Worm (Caenorhabditis elegans) whole organism, L4 larva: ENCODE measurements around the gene F13D12.5.

Experiments used
- D1046.2 ChIP-seq: fragments of 200-800 bp; sonication (Bioruptor generic); IDR thresholded peaks from 2 replicates; pipeline ENCODE4 v1.3.6; 2022; ENCODE audit warnings: missing genetic modification characterization, missing compliant biosample characterization
- F26F4.8 ChIP-seq: fragments of 200-800 bp; sonication (Bioruptor generic); conservative IDR thresholded peaks from 2 replicates; pipeline ENCODE4 v1.3.6; 2022; ENCODE audit warnings: missing genetic modification characterization, missing compliant biosample characterization
- F37D6.2 ChIP-seq: sonication (generic microtip); optimal IDR thresholded peaks from 2 replicates; lab custom pipeline; 2016; ENCODE audit warnings: mild to moderate bottlenecking, missing genetic modification characterization, missing compliant biosample characterization
- Y48G9A.11 ChIP-seq: fragments of 200-800 bp; sonication (Bioruptor generic); IDR thresholded peaks from 2 replicates; pipeline ENCODE4 v1.3.6; 2022; ENCODE audit warnings: missing genetic modification reagents, missing genetic modification characterization, missing compliant biosample characterization
- Y5F2A.4 ChIP-seq: fragments of 200-800 bp; sonication (Bioruptor generic); optimal IDR thresholded peaks from 2 replicates; lab custom pipeline; 2018; ENCODE audit warnings: mild to moderate bottlenecking, missing genetic modification characterization, missing compliant biosample characterization
- Y75B8A.6 ChIP-seq: fragments of 200-800 bp; sonication (Bioruptor generic); IDR thresholded peaks from 2 replicates; pipeline ENCODE4 v1.3.6; 2022; ENCODE audit warnings: missing genetic modification reagents, missing genetic modification characterization, missing compliant biosample characterization
- aha-1 ChIP-seq: fragments of 150-350 bp; peaks from one replicate; lab custom pipeline; 2014; ENCODE audit warnings: missing biosample characterization, missing genetic modification characterization
- aly-2 ChIP-seq: sonication (generic microtip); optimal IDR thresholded peaks from 2 replicates; lab custom pipeline; 2018; ENCODE audit warnings: missing biosample characterization, missing genetic modification characterization
- ceh-20 ChIP-seq: fragments of 200-800 bp; sonication (Bioruptor generic); IDR thresholded peaks from 2 replicates; pipeline ENCODE4 v1.3.6; 2022; ENCODE audit warnings: missing genetic modification reagents, missing genetic modification characterization, missing compliant biosample characterization
- ceh-32 ChIP-seq: sonication (generic microtip); optimal IDR thresholded peaks from 2 replicates; lab custom pipeline; 2016; ENCODE audit warnings: mild to moderate bottlenecking, missing genetic modification characterization, missing compliant biosample characterization; ENCODE audit not compliant: poor library complexity
- ceh-82 ChIP-seq: sonication (generic microtip); optimal IDR thresholded peaks from 2 replicates; lab custom pipeline; 2017; ENCODE audit warnings: missing biosample characterization, missing genetic modification characterization
- ces-1 ChIP-seq: fragments of 150-350 bp; sonication (generic microtip); optimal IDR thresholded peaks from 4 replicates; lab custom pipeline; 2014; ENCODE audit warnings: missing biosample characterization, missing genetic modification reagents, missing genetic modification characterization
- cey-2 ChIP-seq: sonication (generic microtip); optimal IDR thresholded peaks from 3 replicates; lab custom pipeline; 2017; ENCODE audit warnings: missing genetic modification characterization, mild to moderate bottlenecking, missing compliant biosample characterization, antibody characterized with exemption, borderline replicate concordance; ENCODE audit not compliant: insufficient read depth
- daf-12 ChIP-seq: fragments of 150-350 bp; optimal IDR thresholded peaks from 2 replicates; lab custom pipeline; 2014; ENCODE audit warnings: missing biosample characterization, missing genetic modification reagents, missing genetic modification characterization
- daf-19 ChIP-seq: fragments of 200-800 bp; sonication (Bioruptor generic); conservative IDR thresholded peaks from 2 replicates; pipeline ENCODE4 v1.3.6; 2022; ENCODE audit warnings: missing genetic modification characterization, missing compliant biosample characterization
- daf-8 ChIP-seq: fragments of 200-800 bp; sonication (Bioruptor generic); IDR thresholded peaks from 2 replicates; pipeline ENCODE4 v1.3.6; 2022; ENCODE audit warnings: missing genetic modification characterization, missing compliant biosample characterization
- dmd-8 ChIP-seq: fragments of 200-800 bp; sonication (Bioruptor generic); IDR thresholded peaks from 2 replicates; pipeline ENCODE4 v1.3.6; 2022; ENCODE audit warnings: missing genetic modification characterization, missing compliant biosample characterization
- dmd-9 ChIP-seq: fragments of 200-800 bp; sonication (Bioruptor generic); IDR thresholded peaks from 2 replicates; pipeline ENCODE4 v1.3.6; 2022; ENCODE audit warnings: missing genetic modification reagents, missing genetic modification characterization, missing compliant biosample characterization
- dpl-1 ChIP-seq: fragments of 150-350 bp; optimal IDR thresholded peaks from 2 replicates; lab custom pipeline; 2014; ENCODE audit warnings: missing biosample characterization, missing genetic modification reagents, missing genetic modification characterization
- dve-1 ChIP-seq: sonication (generic microtip); optimal IDR thresholded peaks from 2 replicates; lab custom pipeline; 2017; ENCODE audit warnings: antibody characterized with exemption, mild to moderate bottlenecking, missing genetic modification characterization, missing compliant biosample characterization; ENCODE audit not compliant: insufficient read depth
- egl-27 ChIP-seq: sonication (generic microtip); optimal IDR thresholded peaks from 3 replicates; lab custom pipeline; 2017; ENCODE audit warnings: missing biosample characterization, missing genetic modification reagents, missing genetic modification characterization
- hlh-11 ChIP-seq: fragments of 200-800 bp; sonication (Bioruptor generic); optimal IDR thresholded peaks from 2 replicates; lab custom pipeline; 2018; ENCODE audit warnings: mild to moderate bottlenecking, missing genetic modification characterization, missing compliant biosample characterization
- hlh-30 ChIP-seq: sonication (generic microtip); optimal IDR thresholded peaks from 2 replicates; lab custom pipeline; 2017; ENCODE audit warnings: antibody characterized with exemption, mild to moderate bottlenecking, missing genetic modification characterization, missing compliant biosample characterization; ENCODE audit not compliant: insufficient read depth
- jun-1 ChIP-seq: fragments of 150-350 bp; optimal IDR thresholded peaks from 2 replicates; lab custom pipeline; 2014; ENCODE audit warnings: missing biosample characterization, missing genetic modification reagents, missing genetic modification characterization
- lim-7 ChIP-seq: fragments of 200-800 bp; sonication (Bioruptor generic); IDR thresholded peaks from 2 replicates; pipeline ENCODE4 v1.3.6; 2022; ENCODE audit warnings: missing genetic modification characterization, missing compliant biosample characterization
- lin-1 ChIP-seq: fragments of 200-800 bp; sonication (Bioruptor generic); IDR thresholded peaks from 2 replicates; pipeline ENCODE4 v1.3.6; 2022; ENCODE audit warnings: missing genetic modification reagents, missing genetic modification characterization, missing compliant biosample characterization
- lin-39 ChIP-seq: fragments of 150-350 bp; optimal IDR thresholded peaks from 2 replicates; lab custom pipeline; 2014; ENCODE audit warnings: missing biosample characterization, missing genetic modification reagents, missing genetic modification characterization
- madf-5 ChIP-seq, 2 experiments: fragments of 200-800 bp; sonication (Bioruptor generic); IDR thresholded peaks; 2 replicates each; pipeline ENCODE4 v1.3.6; 2022; ENCODE audit warnings: missing compliant biosample characterization in 2 of 2, missing genetic modification characterization in 2 of 2
- madf-9 ChIP-seq: fragments of 200-800 bp; sonication (Bioruptor generic); conservative IDR thresholded peaks from 2 replicates; pipeline ENCODE4 v1.3.6; 2022; ENCODE audit warnings: missing genetic modification reagents, missing genetic modification characterization, missing compliant biosample characterization
- mxl-3 ChIP-seq: fragments of 200-800 bp; sonication (Bioruptor generic); optimal IDR thresholded peaks from 2 replicates; lab custom pipeline; 2018; ENCODE audit warnings: mild to moderate bottlenecking, missing genetic modification characterization, missing compliant biosample characterization
- nhr-10 ChIP-seq: fragments of 150-350 bp; optimal IDR thresholded peaks from 2 replicates; lab custom pipeline; 2014; ENCODE audit warnings: missing biosample characterization, missing genetic modification characterization
- nhr-11 ChIP-seq: fragments of 150-350 bp; optimal IDR thresholded peaks from 2 replicates; lab custom pipeline; 2014; ENCODE audit warnings: missing biosample characterization, missing genetic modification characterization
- nhr-237 ChIP-seq: sonication (generic microtip); optimal IDR thresholded peaks from 2 replicates; lab custom pipeline; 2017; ENCODE audit warnings: missing biosample characterization, missing genetic modification characterization
- nhr-25 ChIP-seq: sonication (generic microtip); optimal IDR thresholded peaks from 2 replicates; lab custom pipeline; 2017; ENCODE audit warnings: missing genetic modification characterization, mild to moderate bottlenecking, missing compliant biosample characterization, antibody characterized with exemption, moderate library complexity, borderline replicate concordance; ENCODE audit not compliant: insufficient read depth
- nhr-28 ChIP-seq: fragments of 150-350 bp; optimal IDR thresholded peaks from 2 replicates; lab custom pipeline; 2014; ENCODE audit warnings: missing biosample characterization, missing genetic modification characterization
- nhr-41 ChIP-seq: fragments of 200-800 bp; sonication (Bioruptor generic); IDR thresholded peaks from 2 replicates; pipeline ENCODE4 v1.3.6; 2022; ENCODE audit warnings: missing genetic modification reagents, missing genetic modification characterization, missing compliant biosample characterization
- nhr-48 ChIP-seq: sonication (generic microtip); optimal IDR thresholded peaks from 2 replicates; lab custom pipeline; 2016; ENCODE audit warnings: mild to moderate bottlenecking, missing genetic modification characterization, missing compliant biosample characterization
- nhr-76 ChIP-seq: fragments of 150-350 bp; optimal IDR thresholded peaks from 2 replicates; lab custom pipeline; 2014; ENCODE audit warnings: missing biosample characterization, missing genetic modification characterization
- nhr-77 ChIP-seq: fragments of 150-350 bp; optimal IDR thresholded peaks from 2 replicates; lab custom pipeline; 2014; ENCODE audit warnings: missing biosample characterization, missing genetic modification characterization
- rbr-2 ChIP-seq: sonication (generic microtip); optimal IDR thresholded peaks from 2 replicates; lab custom pipeline; 2016; ENCODE audit warnings: missing genotype, missing genetic modification characterization, missing compliant biosample characterization
- saeg-2 ChIP-seq: fragments of 200-800 bp; sonication (Bioruptor generic); IDR thresholded peaks from 2 replicates; pipeline ENCODE4 v1.3.6; 2022; ENCODE audit warnings: missing genetic modification reagents, missing genetic modification characterization, missing compliant biosample characterization
- sdz-12 ChIP-seq: fragments of 200-800 bp; sonication (Bioruptor generic); optimal IDR thresholded peaks from 2 replicates; lab custom pipeline; 2018; ENCODE audit warnings: mild to moderate bottlenecking, missing genetic modification characterization, missing compliant biosample characterization
- snpc-1.2 ChIP-seq: fragments of 200-800 bp; sonication (Bioruptor generic); IDR thresholded peaks from 2 replicates; pipeline ENCODE4 v1.3.6; 2022; ENCODE audit warnings: missing genetic modification reagents, missing genetic modification characterization, missing compliant biosample characterization
- spr-1 ChIP-seq: sonication (generic microtip); optimal IDR thresholded peaks from 2 replicates; lab custom pipeline; 2016; ENCODE audit warnings: mild to moderate bottlenecking, missing genetic modification characterization, missing compliant biosample characterization
- unc-130 ChIP-seq: sonication (generic microtip); optimal IDR thresholded peaks from 2 replicates; lab custom pipeline; 2016; ENCODE audit warnings: missing genetic modification reagents, missing genetic modification characterization, missing compliant biosample characterization
- unc-62 ChIP-seq, 3 experiments: fragments of 150-350 bp in 1 of 3; sonication (generic microtip); optimal IDR thresholded peaks in 2 of 3; peaks in 1 of 3; 1 replicate in 1 of 3; 2 replicates in 2 of 3; lab custom pipeline; 2014 to 2017; ENCODE audit warnings: missing biosample characterization in 3 of 3, missing genetic modification characterization in 3 of 3, missing genetic modification reagents in 3 of 3, missing genotype in 1 of 3
- zag-1 ChIP-seq: fragments of 150-350 bp; optimal IDR thresholded peaks from 2 replicates; lab custom pipeline; 2014; ENCODE audit warnings: missing biosample characterization, missing genetic modification characterization
- zfp-2 ChIP-seq: sonication (generic microtip); optimal IDR thresholded peaks from 2 replicates; lab custom pipeline; 2016; ENCODE audit warnings: mild to moderate bottlenecking, missing genetic modification characterization, missing compliant biosample characterization
- ztf-7 ChIP-seq: fragments of 150-350 bp; optimal IDR thresholded peaks from 2 replicates; lab custom pipeline; 2014; ENCODE audit warnings: missing biosample characterization, missing genetic modification characterization

Gene F13D12.5

DNA sequence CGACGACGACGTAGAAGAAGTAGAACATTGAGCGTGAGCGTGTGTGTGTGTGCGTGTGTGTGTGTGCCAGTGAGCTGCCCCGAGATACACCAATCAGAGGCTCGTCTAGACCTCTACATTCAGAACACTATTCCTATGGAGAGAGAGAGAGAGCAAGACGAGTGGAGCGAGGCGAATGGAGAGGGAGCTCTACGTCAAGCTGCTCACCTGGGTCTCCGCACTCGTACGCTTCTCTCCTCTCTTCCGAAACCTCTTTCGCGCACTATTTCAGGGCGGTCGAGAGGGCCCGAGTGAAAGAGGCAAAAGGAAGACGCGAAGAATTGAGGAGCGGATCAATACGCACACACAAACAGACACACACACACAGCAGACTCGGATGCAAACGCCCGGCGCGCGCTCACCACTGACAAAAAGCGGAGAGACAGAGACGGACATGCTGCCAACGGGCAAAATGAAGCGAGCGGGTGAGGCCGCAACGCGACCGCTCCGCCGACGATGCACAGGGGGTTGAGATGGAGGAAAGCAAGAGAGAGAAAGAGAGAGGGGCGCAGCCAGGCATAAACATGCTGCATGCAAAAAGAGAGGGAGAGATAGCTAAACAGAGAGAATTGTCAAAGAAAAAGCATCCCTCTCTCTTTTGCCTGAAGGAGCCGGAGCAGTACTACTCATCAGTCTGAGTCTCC is 23.0 kb downstream of the F13D12.5 start:
- TF ChIP-seq rbr-2 (tag; lab: Kevin White, UChicago) = peak; percentile 92
- TF ChIP-seq snpc-1.2 (GFP tag; lab: Robert Waterston, UW) = 0 out of 2 replicates have a peak, but pooled peaks have one; percentile 49
- peak; percentile 10 for TF ChIP-seq nhr-25 (tag; lab: Kevin White, UChicago)
- peak; percentile 78 for TF ChIP-seq nhr-48 (tag; lab: Kevin White, UChicago)
- TF ChIP-seq ces-1 (GFP tag; lab: Kevin White, UChicago) = no peak
- TF ChIP-seq mxl-3 (GFP tag; lab: Kevin White, UChicago) = peak; percentile 79
- peak; percentile 78 for TF ChIP-seq hlh-30 (tag; lab: Kevin White, UChicago)
- TF ChIP-seq jun-1 (tag; lab: Kevin White, UChicago) = peak; percentile 70
- no peak for TF ChIP-seq madf-5 (GFP tag; IDR thresholded peaks at IDR 0.05; lab: Robert Waterston, UW)
- TF ChIP-seq Y5F2A.4 (GFP tag; lab: Kevin White, UChicago) = no peak
- TF ChIP-seq Y75B8A.6 (GFP tag; lab: Robert Waterston, UW) = no peak
- TF ChIP-seq saeg-2 (GFP tag; lab: Robert Waterston, UW) = peak; percentile 67
- no peak for TF ChIP-seq Y48G9A.11
- peak; percentile 63; the same call in 1 of the 2 replicates for TF ChIP-seq ceh-20 (GFP tag; lab: Robert Waterston, UW)
- peak; percentile 33 for TF ChIP-seq nhr-28
- TF ChIP-seq daf-19 = no peak
- TF ChIP-seq nhr-11 (tag; lab: Kevin White, UChicago) = peak; percentile 62
- TF ChIP-seq nhr-77 (tag; lab: Kevin White, UChicago) = peak; percentile 3
- no peak for TF ChIP-seq daf-12
- peak; percentile 88 for TF ChIP-seq spr-1 (tag; lab: Kevin White, UChicago)
- peak; percentile 60 for TF ChIP-seq zag-1
- no peak for TF ChIP-seq unc-130 (GFP tag; lab: Kevin White, UChicago)
- no peak for TF ChIP-seq F26F4.8 (GFP tag; lab: Robert Waterston, UW)
- peak; percentile 96 for TF ChIP-seq aha-1 (tag; lab: Kevin White, UChicago)
- TF ChIP-seq zfp-2 (tag; lab: Kevin White, UChicago) = peak; percentile 56
- TF ChIP-seq cey-2 (tag; lab: Kevin White, UChicago) = no peak
- peak; percentile 96 for TF ChIP-seq hlh-11 (tag; lab: Kevin White, UChicago)
- TF ChIP-seq D1046.2 (GFP tag; lab: Robert Waterston, UW) = no peak
- TF ChIP-seq ceh-82 (tag; lab: Kevin White, UChicago) = no peak
- TF ChIP-seq ztf-7 (tag; lab: Kevin White, UChicago) = no peak
- TF ChIP-seq dpl-1 = peak; percentile 43
- no peak for TF ChIP-seq nhr-237 (tag; lab: Kevin White, UChicago)
- no peak for TF ChIP-seq sdz-12 (GFP tag; lab: Kevin White, UChicago)
- TF ChIP-seq nhr-41 = peak; percentile 55; the same call in 1 of the 2 replicates
- TF ChIP-seq dmd-8 (GFP tag; lab: Robert Waterston, UW) = no peak
- no peak for TF ChIP-seq egl-27 (tag; lab: Kevin White, UChicago)
- TF ChIP-seq ceh-32 (tag; lab: Kevin White, UChicago) = peak; percentile 51
- no peak for TF ChIP-seq lin-39
- no peak for TF ChIP-seq aly-2 (tag; lab: Kevin White, UChicago)
- peak; percentile 57 for TF ChIP-seq dve-1 (tag; lab: Kevin White, UChicago)
- peak; percentile 92 for TF ChIP-seq F37D6.2 (tag; lab: Kevin White, UChicago)
- peak; percentile 2 for TF ChIP-seq nhr-10 (tag; lab: Kevin White, UChicago)
- TF ChIP-seq madf-9 = peak; percentile 73; the same call in 1 of the 2 replicates
- no peak for TF ChIP-seq daf-8 (GFP tag; lab: Robert Waterston, UW)
- peak; percentile 24; the same call in 1 of the 2 replicates for TF ChIP-seq lin-1 (GFP tag; lab: Robert Waterston, UW)
- no peak for TF ChIP-seq dmd-9 (GFP tag; lab: Robert Waterston, UW)
- TF ChIP-seq lim-7 (GFP tag; lab: Robert Waterston, UW) = no peak
- TF ChIP-seq nhr-76 = no peak
- TF ChIP-seq unc-62 (GFP tag; optimal IDR thresholded peaks at IDR 0.05 in 1 of 2; lab: Kevin White, UChicago) = peak in 1 of 2 experiments; percentile 98
- TF ChIP-seq unc-62 (tag; optimal IDR thresholded peaks at IDR 0.05; lab: Kevin White, UChicago) = no peak
